Worm (Caenorhabditis elegans) whole organism, young adult: ENCODE results near the gene lips-8.

Source experiments
- B0261.1 ChIP-seq: sonication (generic microtip); optimal IDR thresholded peaks from 2 replicates; lab custom pipeline; 2016; ENCODE audit warnings: mild to moderate bottlenecking, missing genetic modification characterization, moderate library complexity, missing compliant biosample characterization
- C17E4.6 ChIP-seq: fragments of 200-800 bp; sonication (Bioruptor generic); IDR thresholded peaks from 2 replicates; pipeline ENCODE4 v1.3.6; 2022; ENCODE audit warnings: missing genetic modification reagents, missing genetic modification characterization, missing compliant biosample characterization
- F39B2.1 ChIP-seq: fragments of 200-800 bp; sonication (Bioruptor generic); IDR thresholded peaks from 2 replicates; pipeline ENCODE4 v1.3.6; 2022; ENCODE audit warnings: missing genetic modification reagents, missing genetic modification characterization, missing compliant biosample characterization
- F49E8.2 ChIP-seq: sonication (generic microtip); optimal IDR thresholded peaks from 3 replicates; lab custom pipeline; 2017; ENCODE audit warnings: missing genetic modification characterization, mild to moderate bottlenecking, missing compliant biosample characterization, antibody characterized with exemption, moderate library complexity; ENCODE audit not compliant: insufficient read depth
- F55B11.4 ChIP-seq: sonication (generic microtip); optimal IDR thresholded peaks from 2 replicates; lab custom pipeline; 2016; ENCODE audit warnings: missing compliant biosample characterization, missing genetic modification characterization, borderline replicate concordance; ENCODE audit not compliant: insufficient read depth
- T07F8.4 ChIP-seq: sonication (generic microtip); optimal IDR thresholded peaks from 2 replicates; lab custom pipeline; 2016; ENCODE audit warnings: mild to moderate bottlenecking, missing genetic modification characterization, moderate library complexity, missing compliant biosample characterization
- Y95B8A.8 ChIP-seq: fragments of 200-800 bp; sonication (Bioruptor generic); IDR thresholded peaks from 2 replicates; pipeline ENCODE4 v1.3.6; 2022; ENCODE audit warnings: missing genetic modification reagents, missing genetic modification characterization, missing compliant biosample characterization
- akir-1 ChIP-seq: fragments of 200-800 bp; sonication (Bioruptor generic); optimal IDR thresholded peaks from 2 replicates; lab custom pipeline; 2018; ENCODE audit warnings: mild to moderate bottlenecking, missing genetic modification characterization, moderate library complexity, missing compliant biosample characterization
- ama-1 ChIP-seq, 3 experiments: fragments of 150-350 bp in 1 of 3; sonication (generic microtip) in 2 of 3; optimal IDR thresholded peaks; 2 replicates each; lab custom pipeline; 2014 to 2018; ENCODE audit warnings: missing biosample characterization in 2 of 3, missing genetic modification characterization in 2 of 3, missing genetic modification reagents in 2 of 3
- aptf-3 ChIP-seq: fragments of 200-800 bp; sonication (Bioruptor generic); IDR thresholded peaks from 2 replicates; pipeline ENCODE4 v1.3.6; 2022; ENCODE audit warnings: missing genetic modification characterization, missing compliant biosample characterization
- atf-7 ChIP-seq: sonication (generic microtip); optimal IDR thresholded peaks from 2 replicates; lab custom pipeline; 2017; ENCODE audit warnings: mild to moderate bottlenecking, missing genetic modification characterization, missing compliant biosample characterization
- attf-5 ChIP-seq: fragments of 200-800 bp; sonication (Bioruptor generic); optimal IDR thresholded peaks from 2 replicates; lab custom pipeline; 2018; ENCODE audit warnings: mild to moderate bottlenecking, missing genetic modification characterization, missing compliant biosample characterization
- attf-6 ChIP-seq: fragments of 200-800 bp; sonication (Bioruptor generic); IDR thresholded peaks from 2 replicates; pipeline ENCODE4 v1.3.6; 2022; ENCODE audit warnings: missing genetic modification reagents, missing genetic modification characterization, missing compliant biosample characterization
- cebp-1 ChIP-seq, 2 experiments: fragments of 200-800 bp in 1 of 2; sonication (Bioruptor generic) in 1 of 2; sonication (generic microtip) in 1 of 2; IDR thresholded peaks in 1 of 2; optimal IDR thresholded peaks in 1 of 2; 2 replicates each; pipeline versions ENCODE4 v1.3.6 to Lab custom; 2017 to 2022; ENCODE audit warnings: missing compliant biosample characterization in 2 of 2, missing genetic modification characterization in 2 of 2, mild to moderate bottlenecking in 1 of 2, missing genetic modification reagents in 1 of 2, moderate library complexity in 1 of 2
- ceh-100 ChIP-seq: fragments of 200-800 bp; sonication (Bioruptor generic); IDR thresholded peaks from 2 replicates; pipeline ENCODE4 v1.3.6; 2022; ENCODE audit warnings: missing genetic modification reagents, missing genetic modification characterization, missing compliant biosample characterization
- dpl-1 ChIP-seq: fragments of 150-350 bp; optimal IDR thresholded peaks from 2 replicates; lab custom pipeline; 2014; ENCODE audit warnings: missing biosample characterization, missing genetic modification reagents, missing genetic modification characterization
- ets-4 ChIP-seq: fragments of 200-800 bp; sonication (Bioruptor generic); optimal IDR thresholded peaks from 2 replicates; lab custom pipeline; 2018; ENCODE audit warnings: mild to moderate bottlenecking, missing genetic modification characterization, missing compliant biosample characterization
- gei-17 ChIP-seq: fragments of 200-800 bp; sonication (Bioruptor generic); optimal IDR thresholded peaks from 2 replicates; lab custom pipeline; 2018; ENCODE audit warnings: mild to moderate bottlenecking, missing genetic modification characterization, missing compliant biosample characterization
- him-1 ChIP-seq: sonication (generic microtip); optimal IDR thresholded peaks from 2 replicates; lab custom pipeline; 2016; ENCODE audit warnings: missing genotype, missing genetic modification reagents, missing genetic modification characterization, missing compliant biosample characterization
- hlh-26 ChIP-seq: fragments of 200-800 bp; sonication (Bioruptor generic); conservative IDR thresholded peaks from 2 replicates; pipeline ENCODE4 v1.3.6; 2022; ENCODE audit warnings: missing genetic modification reagents, missing genetic modification characterization, missing compliant biosample characterization
- lag-1 ChIP-seq: fragments of 200-800 bp; sonication (Bioruptor generic); IDR thresholded peaks from 2 replicates; pipeline ENCODE4 v1.3.6; 2022; ENCODE audit warnings: missing genetic modification reagents, missing genetic modification characterization, missing compliant biosample characterization
- let-526 ChIP-seq: fragments of 200-800 bp; sonication (Bioruptor generic); IDR thresholded peaks from 2 replicates; pipeline ENCODE4 v1.3.6; 2022; ENCODE audit warnings: missing genetic modification reagents, missing genetic modification characterization, missing compliant biosample characterization
- lin-26 ChIP-seq: fragments of 200-800 bp; sonication (Bioruptor generic); IDR thresholded peaks from 2 replicates; pipeline ENCODE4 v1.3.6; 2022; ENCODE audit warnings: missing genetic modification reagents, missing genetic modification characterization, missing compliant biosample characterization
- lin-35 ChIP-seq, 3 experiments: fragments of 150-350 bp in 2 of 3; sonication (generic microtip) in 1 of 3; optimal IDR thresholded peaks; 2 replicates each; lab custom pipeline; 2014 to 2018; ENCODE audit warnings: missing biosample characterization in 3 of 3, missing genetic modification characterization in 3 of 3, missing genetic modification reagents in 3 of 3
- lir-1 ChIP-seq: fragments of 200-800 bp; sonication (Bioruptor generic); conservative IDR thresholded peaks from 2 replicates; pipeline ENCODE4 v1.3.6; 2022; ENCODE audit warnings: missing genetic modification reagents, missing genetic modification characterization, missing compliant biosample characterization
- lsy-27 ChIP-seq: sonication (generic microtip); optimal IDR thresholded peaks from 2 replicates; lab custom pipeline; 2017; ENCODE audit warnings: missing genetic modification characterization, mild to moderate bottlenecking, missing compliant biosample characterization, antibody characterized with exemption, missing genotype, borderline replicate concordance; ENCODE audit not compliant: insufficient read depth
- nhr-120 ChIP-seq: fragments of 200-800 bp; sonication (Bioruptor generic); IDR thresholded peaks from 2 replicates; pipeline ENCODE4 v1.3.6; 2022; ENCODE audit warnings: missing genetic modification characterization, missing compliant biosample characterization
- nhr-179 ChIP-seq: sonication (generic microtip); optimal IDR thresholded peaks from 2 replicates; lab custom pipeline; 2016; ENCODE audit warnings: mild to moderate bottlenecking, missing genetic modification characterization, missing compliant biosample characterization
- rcor-1 ChIP-seq: fragments of 200-800 bp; sonication (Bioruptor generic); IDR thresholded peaks from 2 replicates; pipeline ENCODE4 v1.3.6; 2022; ENCODE audit warnings: missing genetic modification reagents, missing genetic modification characterization, missing compliant biosample characterization
- rpc-1 ChIP-seq, 2 experiments: fragments of 150-350 bp in 1 of 2; sonication (generic microtip) in 1 of 2; optimal IDR thresholded peaks; 2 replicates each; lab custom pipeline; 2014 to 2018; ENCODE audit warnings: missing biosample characterization in 1 of 2, missing genetic modification characterization in 1 of 2, missing genetic modification reagents in 1 of 2, missing genotype in 1 of 2
- snpc-1.1 ChIP-seq: sonication (generic microtip); optimal IDR thresholded peaks from 2 replicates; lab custom pipeline; 2017; ENCODE audit warnings: missing genetic modification characterization, mild to moderate bottlenecking, missing compliant biosample characterization, antibody characterized with exemption, moderate library complexity, missing genotype, missing genetic modification reagents; ENCODE audit not compliant: insufficient read depth
- snpc-3.4 ChIP-seq: sonication (generic microtip); optimal IDR thresholded peaks from 2 replicates; lab custom pipeline; 2017; ENCODE audit warnings: missing genetic modification characterization, mild to moderate bottlenecking, missing compliant biosample characterization, antibody characterized with exemption, moderate library complexity, missing genotype, missing genetic modification reagents
- snpc-4 ChIP-seq, 5 experiments: fragments of 150-350 bp in 1 of 5; sonication (generic microtip) in 4 of 5; optimal IDR thresholded peaks; 2 replicates each; lab custom pipeline; 2014 to 2018; ENCODE audit warnings: missing genetic modification characterization in 5 of 5, missing biosample characterization in 3 of 5, antibody characterized with exemption in 2 of 5, mild to moderate bottlenecking in 2 of 5, missing compliant biosample characterization in 2 of 5, missing genotype in 2 of 5, moderate library complexity in 2 of 5, missing genetic modification reagents in 1 of 5
- somi-1 ChIP-seq: fragments of 200-800 bp; sonication (Bioruptor generic); optimal IDR thresholded peaks from 2 replicates; lab custom pipeline; 2018; ENCODE audit warnings: mild to moderate bottlenecking, missing genetic modification characterization, missing compliant biosample characterization
- sptf-2 ChIP-seq: fragments of 200-800 bp; sonication (Bioruptor generic); optimal IDR thresholded peaks from 2 replicates; lab custom pipeline; 2018; ENCODE audit warnings: mild to moderate bottlenecking, missing genetic modification characterization, missing compliant biosample characterization
- tbp1 ChIP-seq: fragments of 200-800 bp; sonication (Bioruptor generic); optimal IDR thresholded peaks from 2 replicates; lab custom pipeline; 2018; ENCODE audit warnings: mild to moderate bottlenecking, missing genetic modification characterization, missing compliant biosample characterization
- tbx-9 ChIP-seq: sonication (generic microtip); optimal IDR thresholded peaks from 2 replicates; lab custom pipeline; 2016; ENCODE audit warnings: borderline replicate concordance, missing genetic modification characterization, inconsistent platforms, missing compliant biosample characterization
- unc-62 ChIP-seq: fragments of 150-350 bp; optimal IDR thresholded peaks from 2 replicates; lab custom pipeline; 2014; ENCODE audit warnings: missing biosample characterization, missing genetic modification reagents, missing genetic modification characterization
- ztf-28 ChIP-seq: fragments of 200-800 bp; sonication (Bioruptor generic); IDR thresholded peaks from 2 replicates; pipeline ENCODE4 v1.3.6; 2022; ENCODE audit warnings: missing genetic modification reagents, missing genetic modification characterization, missing compliant biosample characterization
- ztf-3 ChIP-seq: fragments of 200-800 bp; sonication (Bioruptor generic); optimal IDR thresholded peaks from 2 replicates; lab custom pipeline; 2018; ENCODE audit warnings: mild to moderate bottlenecking, missing genetic modification characterization, missing compliant biosample characterization

Gene lips-8

ce11 chrX:14894380-14894779 lies 3.9 kb upstream of the lips-8 start:
- TF ChIP-seq gei-17 (GFP tag; lab: Kevin White, UChicago) (no peak), dpl-1 (GFP tag; lab: Kevin White, UChicago) (no peak), ama-1 (optimal IDR thresholded peaks at IDR 0.05; lab: Kevin White, UChicago) (no peak), ama-1 (GFP tag; optimal IDR thresholded peaks at IDR 0.05; lab: Kevin White, UChicago) (no peak), tbx-9 (tag; lab: Kevin White, UChicago) (no peak), F39B2.1 (GFP tag; lab: Robert Waterston, UW) (no peak), nhr-179 (tag; lab: Kevin White, UChicago) (no peak), lin-26 (GFP tag; lab: Robert Waterston, UW) (no peak), somi-1 (GFP tag; lab: Kevin White, UChicago) (no peak), snpc-3.4 (tag; lab: Kevin White, UChicago) (no peak), cebp-1 (GFP tag; IDR thresholded peaks at IDR 0.05; lab: Robert Waterston, UW) (no peak), cebp-1 (tag; optimal IDR thresholded peaks at IDR 0.05; lab: Kevin White, UChicago) (no peak), ztf-28 (GFP tag; lab: Robert Waterston, UW) (no peak), attf-5 (GFP tag; lab: Kevin White, UChicago) (no peak)

- TF ChIP-seq ceh-100 (GFP tag; lab: Robert Waterston, UW) (no peak), F55B11.4 (no peak), tbp1 (GFP tag; lab: Kevin White, UChicago) (no peak), Y95B8A.8 (GFP tag; lab: Robert Waterston, UW) (no peak), lsy-27 (no peak), F49E8.2 (tag; lab: Kevin White, UChicago) (no peak), hlh-26 (no peak), him-1 (tag; lab: Kevin White, UChicago) (no peak), rcor-1 (no peak), lag-1 (GFP tag; lab: Robert Waterston, UW) (no peak), ets-4 (no peak), atf-7 (tag; lab: Kevin White, UChicago) (no peak), lir-1 (GFP tag; lab: Robert Waterston, UW) (no peak), rpc-1 (optimal IDR thresholded peaks at IDR 0.05; lab: Kevin White, UChicago) (no peak), rpc-1 (tag; optimal IDR thresholded peaks at IDR 0.05; lab: Kevin White, UChicago) (no peak)
- TF ChIP-seq, all 124 proteins: peak for 0
Observed at ce11 chrX:14894845-14895244, 3.5 kb upstream of the lips-8 start, which contains the start of gene nac-1. Gene nac-1 (plus strand): TSS chrX:14895145.

DNA sequence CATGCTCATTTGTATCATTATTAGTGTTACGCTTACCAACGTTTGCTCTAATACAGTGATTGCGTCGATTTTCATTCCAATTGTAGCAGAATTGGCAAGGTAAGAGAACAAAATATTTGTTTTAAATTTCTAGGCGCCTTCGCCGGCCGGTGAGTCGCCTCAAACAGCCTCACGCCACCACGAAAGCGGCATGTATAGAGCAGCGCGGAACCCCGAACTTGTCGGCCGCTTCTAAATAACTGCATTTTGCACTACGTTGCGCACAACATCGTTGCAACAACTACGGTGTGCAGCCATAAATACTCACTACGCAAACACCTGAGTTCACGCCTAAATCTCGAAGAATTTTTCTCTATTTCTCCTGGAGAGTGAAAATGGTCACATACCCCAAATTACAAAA lies 1.1 kb upstream of the lips-8 start:
- TF ChIP-seq akir-1 = no peak
- TF ChIP-seq snpc-1.1 (tag; lab: Kevin White, UChicago) = peak; percentile 76
- TF ChIP-seq snpc-4 (GFP tag; optimal IDR thresholded peaks at IDR 0.05; lab: Kevin White, UChicago) = no peak
- TF ChIP-seq snpc-4 (tag; optimal IDR thresholded peaks at IDR 0.05; lab: Kevin White, UChicago) = peak in 2 of 4 experiments; percentile 85 to 89

ce11 chrX:14900487-14900886 lies 2.2 kb downstream of the lips-8 start:
- TF ChIP-seq aptf-3 (GFP tag; lab: Robert Waterston, UW) = no peak
- TF ChIP-seq snpc-1.1 (tag; lab: Kevin White, UChicago) = no peak
- no peak for TF ChIP-seq attf-6 (GFP tag; lab: Robert Waterston, UW)
- TF ChIP-seq hlh-26 = no peak
- TF ChIP-seq nhr-120 = no peak
- TF ChIP-seq B0261.1 = no peak
- TF ChIP-seq C17E4.6 (GFP tag; lab: Robert Waterston, UW) = no peak
- no peak for TF ChIP-seq let-526
- no peak for TF ChIP-seq lin-35 (GFP tag; optimal IDR thresholded peaks at IDR 0.05; lab: Kevin White, UChicago)
- no peak for TF ChIP-seq sptf-2
- TF ChIP-seq ztf-3 (GFP tag; lab: Kevin White, UChicago) = no peak
- TF ChIP-seq T07F8.4 (tag; lab: Kevin White, UChicago) = no peak
- no peak for TF ChIP-seq unc-62
- no peak for TF ChIP-seq lsy-27
- TF ChIP-seq lag-1 (GFP tag; lab: Robert Waterston, UW) = no peak
- TF ChIP-seq, all 124 proteins: peak for 0
